Worm (Caenorhabditis elegans) whole organism, L1 larva: ENCODE measurements around the gene aakb-2.

ENCODE experiments used
- F16B12.6 ChIP-seq: fragments of 150-350 bp; optimal IDR thresholded peaks from 2 replicates; lab custom pipeline; 2014; ENCODE audit warnings: missing biosample characterization, missing genetic modification characterization
- Y116A8C.19 ChIP-seq: sonication (generic microtip); optimal IDR thresholded peaks from 2 replicates; lab custom pipeline; 2016; ENCODE audit warnings: missing compliant biosample characterization, missing genetic modification characterization, borderline replicate concordance
- aha-1 ChIP-seq: fragments of 150-350 bp; optimal IDR thresholded peaks from 2 replicates; lab custom pipeline; 2014; ENCODE audit warnings: missing biosample characterization, missing genetic modification characterization
- aly-2 ChIP-seq: fragments of 150-350 bp; optimal IDR thresholded peaks from 2 replicates; lab custom pipeline; 2014; ENCODE audit warnings: missing biosample characterization, missing genetic modification characterization
- ama-1 ChIP-seq: fragments of 150-350 bp; optimal IDR thresholded peaks from 2 replicates; lab custom pipeline; 2014
- blmp-1 ChIP-seq: fragments of 150-350 bp; optimal IDR thresholded peaks from 2 replicates; lab custom pipeline; 2014; ENCODE audit warnings: missing biosample characterization, missing genetic modification characterization
- ceh-90 ChIP-seq: sonication (generic microtip); optimal IDR thresholded peaks from 2 replicates; lab custom pipeline; 2016; ENCODE audit warnings: missing genetic modification characterization, missing compliant biosample characterization
- efl-1 ChIP-seq, 4 experiments: fragments of 150-350 bp; optimal IDR thresholded peaks in 3 of 4; peaks in 1 of 4; 1 replicate in 1 of 4; 2 replicates in 3 of 4; lab custom pipeline; 2014; ENCODE audit warnings: missing biosample characterization in 2 of 4, missing genetic modification characterization in 2 of 4, missing genetic modification reagents in 2 of 4
- egl-27 ChIP-seq, 2 experiments: fragments of 150-350 bp in 1 of 2; sonication (generic microtip); optimal IDR thresholded peaks; 3 replicates each; lab custom pipeline; 2017 to 2018; ENCODE audit warnings: missing biosample characterization in 2 of 2, missing genetic modification characterization in 2 of 2, missing genetic modification reagents in 2 of 2
- ets-5 ChIP-seq: fragments of 200-800 bp; sonication (Bioruptor generic); IDR thresholded peaks from 2 replicates; pipeline ENCODE4 v1.3.6; 2022; ENCODE audit warnings: missing genetic modification characterization, missing compliant biosample characterization
- fkh-10 ChIP-seq: sonication (generic microtip); optimal IDR thresholded peaks from 2 replicates; lab custom pipeline; 2017; ENCODE audit warnings: missing biosample characterization, missing genetic modification reagents, missing genetic modification characterization
- fos-1 ChIP-seq: fragments of 150-350 bp; optimal IDR thresholded peaks from 2 replicates; lab custom pipeline; 2014; ENCODE audit warnings: missing biosample characterization, missing genetic modification characterization
- hlh-4 ChIP-seq: sonication (generic microtip); optimal IDR thresholded peaks from 2 replicates; lab custom pipeline; 2016; ENCODE audit warnings: mild to moderate bottlenecking, missing genetic modification characterization, missing compliant biosample characterization
- hpl-2 ChIP-seq: fragments of 150-350 bp; optimal IDR thresholded peaks from 2 replicates; lab custom pipeline; 2014; ENCODE audit warnings: missing biosample characterization, missing genetic modification reagents, missing genetic modification characterization
- irx-1 ChIP-seq: sonication (generic microtip); optimal IDR thresholded peaks from 2 replicates; lab custom pipeline; 2016; ENCODE audit warnings: missing genetic modification characterization, missing compliant biosample characterization
- isw-1 ChIP-seq: fragments of 200-800 bp; sonication (Bioruptor generic); IDR thresholded peaks from 2 replicates; pipeline ENCODE4 v1.3.6; 2022; ENCODE audit warnings: missing genetic modification characterization, missing compliant biosample characterization
- lin-13 ChIP-seq: fragments of 150-350 bp; optimal IDR thresholded peaks from 2 replicates; lab custom pipeline; 2014; ENCODE audit warnings: missing biosample characterization, missing genetic modification reagents, missing genetic modification characterization
- lin-14 ChIP-seq: fragments of 200-800 bp; sonication (Bioruptor generic); optimal IDR thresholded peaks from 2 replicates; lab custom pipeline; 2018; ENCODE audit warnings: mild to moderate bottlenecking, missing genetic modification characterization, moderate library complexity, missing compliant biosample characterization
- mdl-1 ChIP-seq, 2 experiments: fragments of 150-350 bp; optimal IDR thresholded peaks; 2 replicates each; lab custom pipeline; 2014 to 2017; ENCODE audit warnings: missing biosample characterization in 2 of 2, missing genetic modification characterization in 2 of 2, inconsistent platforms in 1 of 2
- mep-1 ChIP-seq: fragments of 150-350 bp; optimal IDR thresholded peaks from 2 replicates; lab custom pipeline; 2014; ENCODE audit warnings: missing biosample characterization, missing genetic modification characterization
- nhr-11 ChIP-seq: fragments of 150-350 bp; optimal IDR thresholded peaks from 2 replicates; lab custom pipeline; 2014; ENCODE audit warnings: missing biosample characterization, missing genetic modification characterization
- nhr-47 ChIP-seq: sonication (generic microtip); optimal IDR thresholded peaks from 2 replicates; lab custom pipeline; 2016; ENCODE audit warnings: mild to moderate bottlenecking, missing genetic modification characterization, moderate library complexity, missing compliant biosample characterization
- nhr-85 ChIP-seq: sonication (generic microtip); peaks from one replicate; lab custom pipeline; 2016; ENCODE audit warnings: missing genetic modification characterization, inconsistent platforms, missing compliant biosample characterization
- pax-3 ChIP-seq: fragments of 200-800 bp; sonication (Bioruptor generic); optimal IDR thresholded peaks from 2 replicates; lab custom pipeline; 2018; ENCODE audit warnings: mild to moderate bottlenecking, missing genetic modification characterization, moderate library complexity, missing compliant biosample characterization
- pqm-1 ChIP-seq: sonication (generic microtip); optimal IDR thresholded peaks from 3 replicates; lab custom pipeline; 2017; ENCODE audit warnings: missing biosample characterization, missing genetic modification characterization
- rnt-1 ChIP-seq: sonication (generic microtip); optimal IDR thresholded peaks from 2 replicates; lab custom pipeline; 2016; ENCODE audit warnings: mild to moderate bottlenecking, missing genetic modification characterization, moderate library complexity, missing compliant biosample characterization
- sptf-1 ChIP-seq: fragments of 150-350 bp; optimal IDR thresholded peaks from 2 replicates; lab custom pipeline; 2014; ENCODE audit warnings: missing biosample characterization, missing genetic modification characterization
- sup-37 ChIP-seq: fragments of 200-800 bp; sonication (Bioruptor generic); optimal IDR thresholded peaks from 2 replicates; lab custom pipeline; 2018; ENCODE audit warnings: mild to moderate bottlenecking, missing genetic modification characterization, missing compliant biosample characterization
- swsn-7 ChIP-seq: sonication (generic microtip); optimal IDR thresholded peaks from 2 replicates; lab custom pipeline; 2016; ENCODE audit warnings: missing genetic modification characterization, missing compliant biosample characterization
- tlp-1 ChIP-seq: fragments of 150-350 bp; optimal IDR thresholded peaks from 2 replicates; lab custom pipeline; 2014; ENCODE audit warnings: missing biosample characterization, missing genetic modification characterization
- unc-130 ChIP-seq: fragments of 150-350 bp; optimal IDR thresholded peaks from 2 replicates; lab custom pipeline; 2017; ENCODE audit warnings: missing biosample characterization, missing genetic modification characterization, inconsistent platforms
- unc-86 ChIP-seq: sonication (generic microtip); optimal IDR thresholded peaks from 2 replicates; lab custom pipeline; 2016; ENCODE audit warnings: missing genetic modification characterization, missing compliant biosample characterization
- xbp-1 ChIP-seq: sonication (generic microtip); optimal IDR thresholded peaks from 2 replicates; lab custom pipeline; 2016; ENCODE audit warnings: missing genetic modification characterization, missing compliant biosample characterization
- zip-4 ChIP-seq: fragments of 200-800 bp; sonication (Bioruptor generic); optimal IDR thresholded peaks from 2 replicates; lab custom pipeline; 2018; ENCODE audit warnings: mild to moderate bottlenecking, missing genetic modification characterization, moderate library complexity, missing compliant biosample characterization

aakb-2 gene

ce11 chrIII:11230581-11230980 is 6.4 kb upstream of the aakb-2 start:
- peak; percentile 3 for TF ChIP-seq rnt-1 (tag; lab: Kevin White, UChicago)
- no peak for TF ChIP-seq lin-14 (GFP tag; lab: Kevin White, UChicago)
- TF ChIP-seq, all 84 proteins: peak for 1

ce11 chrIII:11231408-11231807 is 5.5 kb upstream of the aakb-2 start:
- TF ChIP-seq zip-4 (GFP tag; lab: Kevin White, UChicago): no peak

ce11 chrIII:11231969-11232368 is 5.0 kb upstream of the aakb-2 start, which contains the start of gene elo-8:
elo-8 (minus strand) TSS chrIII:11232069.
- TF ChIP-seq mdl-1 (tag; optimal IDR thresholded peaks at IDR 0.05; lab: Kevin White, UChicago): no peak
- TF ChIP-seq nhr-11 (tag; lab: Kevin White, UChicago): no peak
- TF ChIP-seq F16B12.6 (tag; lab: Kevin White, UChicago): no peak
- no peak for TF ChIP-seq pax-3 (tag; lab: Kevin White, UChicago)
- TF ChIP-seq hlh-4 (tag; lab: Kevin White, UChicago): no peak
- no peak for TF ChIP-seq aly-2 (tag; lab: Kevin White, UChicago)
- no peak for TF ChIP-seq pqm-1 (tag; lab: Kevin White, UChicago)
- no peak for TF ChIP-seq sptf-1 (tag; lab: Kevin White, UChicago)
- no peak for TF ChIP-seq efl-1 (optimal IDR thresholded peaks at IDR 0.05; lab: Kevin White, UChicago)
- no peak for TF ChIP-seq efl-1 (GFP tag; optimal IDR thresholded peaks at IDR 0.05 in 1 of 2; lab: Kevin White, UChicago)
- no peak for TF ChIP-seq fkh-10 (GFP tag; lab: Kevin White, UChicago)
- no peak for TF ChIP-seq mep-1
- TF ChIP-seq isw-1 (GFP tag; lab: Robert Waterston, UW): no peak
- no peak for TF ChIP-seq unc-130 (tag; lab: Kevin White, UChicago)
- no peak for TF ChIP-seq xbp-1 (tag; lab: Kevin White, UChicago)
- no peak for TF ChIP-seq lin-13
- no peak for TF ChIP-seq Y116A8C.19 (tag; lab: Kevin White, UChicago)

- TF ChIP-seq efl-1 (optimal IDR thresholded peaks at IDR 0.05; lab: Kevin White, UChicago) (no peak), efl-1 (GFP tag; optimal IDR thresholded peaks at IDR 0.05 in 1 of 2; lab: Kevin White, UChicago) (peak in 1 of 2 experiments; percentile 78), swsn-7 (tag; lab: Kevin White, UChicago) (no peak), aha-1 (tag; lab: Kevin White, UChicago) (no peak), fkh-10 (GFP tag; lab: Kevin White, UChicago) (peak; percentile 47)
These were observed 2.2 kb upstream of the aakb-2 start, which contains the start of gene Y47D3A.34 for ce11 chrIII:11234742-11235141. Y47D3A.34 (minus strand) TSS chrIII:11234861.

ce11 chrIII:11237741-11238140 is 798 bp downstream of the aakb-2 start:
- 0 out of 2 replicates have a peak, but pooled peaks have one; percentile 55 for TF ChIP-seq ets-5 (GFP tag; lab: Robert Waterston, UW)
- no peak for TF ChIP-seq efl-1 (optimal IDR thresholded peaks at IDR 0.05; lab: Kevin White, UChicago)
- TF ChIP-seq efl-1 (GFP tag; optimal IDR thresholded peaks at IDR 0.05 in 1 of 2; lab: Kevin White, UChicago): peak in 1 of 2 experiments; percentile 81
- TF ChIP-seq sup-37 (GFP tag; lab: Kevin White, UChicago): no peak
- TF ChIP-seq irx-1 (tag; lab: Kevin White, UChicago): no peak
- no peak for TF ChIP-seq blmp-1 (tag; lab: Kevin White, UChicago)
- peak; percentile 37 for TF ChIP-seq nhr-85 (tag; lab: Kevin White, UChicago)
- TF ChIP-seq, all 84 proteins: peak for 3

ce11 chrIII:11238309-11238708 is 1.4 kb downstream of the aakb-2 start:
- TF ChIP-seq tlp-1: no peak

- TF ChIP-seq ama-1 (lab: Kevin White, UChicago) (no peak), lin-14 (GFP tag; lab: Kevin White, UChicago) (no peak), hpl-2 (no peak), isw-1 (GFP tag; lab: Robert Waterston, UW) (no peak), nhr-47 (tag; lab: Kevin White, UChicago) (no peak), pqm-1 (tag; lab: Kevin White, UChicago) (no peak), egl-27 (tag; optimal IDR thresholded peaks at IDR 0.05; lab: Kevin White, UChicago) (no peak), ceh-90 (tag; lab: Kevin White, UChicago) (no peak), fos-1 (no peak), unc-86 (no peak), zip-4 (GFP tag; lab: Kevin White, UChicago) (no peak)
These were observed 1.8 kb downstream of the aakb-2 start for ce11 chrIII:11238790-11239189.
